Worm (Caenorhabditis elegans) whole organism, dauer: ENCODE data around the gene ric-7.

Experiments
- unc-62 ChIP-seq: sonication (generic microtip); optimal IDR thresholded peaks from 2 replicates; lab custom pipeline; 2017; ENCODE audit warnings: missing biosample characterization, missing genetic modification reagents, missing genetic modification characterization

Gene ric-7

ce11 chrV:14008353-14008859, 2.7 kb upstream of the ric-7 start:
- TF ChIP-seq unc-62 (GFP tag; lab: Kevin White, UChicago): no peak

- TF ChIP-seq unc-62 (GFP tag; lab: Kevin White, UChicago): no peak
These were observed 1.1 kb upstream of the ric-7 start for ce11 chrV:14006819-14007218.

DNA sequence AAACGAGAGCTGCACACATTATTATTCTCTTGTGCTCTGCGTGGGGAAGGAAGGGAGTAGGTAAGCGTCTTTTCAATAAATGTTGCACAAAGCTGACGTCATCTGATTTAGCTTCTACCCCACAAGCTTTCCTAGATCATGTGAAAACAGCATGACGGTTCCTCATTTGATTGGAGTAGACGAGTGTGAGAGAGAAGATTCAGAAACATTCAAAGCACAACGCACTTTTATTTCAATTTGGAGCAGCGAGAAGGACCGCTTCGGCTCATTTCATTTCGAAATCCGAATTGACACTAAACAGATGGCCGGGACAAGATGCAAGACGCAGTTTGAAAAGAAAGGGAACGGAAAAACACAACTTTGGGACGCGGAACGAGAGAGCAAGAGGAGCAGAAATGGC, 1.4 kb downstream of the ric-7 start:
- no peak for TF ChIP-seq unc-62 (GFP tag; lab: Kevin White, UChicago)

- no peak for TF ChIP-seq unc-62 (GFP tag; lab: Kevin White, UChicago)
These were observed 2.0 kb downstream of the ric-7 start for ce11 chrV:14003587-14004156.

ce11 chrV:14002402-14002801, 3.3 kb downstream of the ric-7 start:
- no peak for TF ChIP-seq unc-62 (GFP tag; lab: Kevin White, UChicago)

ce11 chrV:14001929-14002328, 3.8 kb downstream of the ric-7 start:
- TF ChIP-seq unc-62 (GFP tag; lab: Kevin White, UChicago): no peak

- no peak for TF ChIP-seq unc-62 (GFP tag; lab: Kevin White, UChicago)
These were observed 12.2 kb downstream of the ric-7 start for ce11 chrV:13993478-13993877.

DNA sequence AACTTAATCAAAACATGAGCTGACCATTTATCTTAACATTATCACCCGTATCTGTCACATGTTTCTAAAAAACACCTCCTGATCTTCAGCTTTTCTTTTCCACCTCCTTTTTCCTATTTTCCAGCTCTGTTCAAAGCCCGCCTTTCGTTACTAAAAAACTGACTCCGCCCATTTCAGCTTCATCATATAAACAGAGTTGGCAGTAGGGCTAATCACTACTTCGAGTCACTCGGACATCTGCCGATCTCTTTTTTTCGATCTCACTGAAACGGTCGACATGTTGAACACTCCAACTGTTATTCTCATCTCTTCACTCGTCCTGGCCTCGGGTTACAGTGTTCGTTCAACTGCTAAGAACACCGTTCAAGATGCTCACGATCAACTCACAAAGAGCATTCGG, 13.2 kb downstream of the ric-7 start, which contains the start of gene droe-4:
Gene droe-4 (plus strand): TSS at position 172 of the 400 bp plus-strand sequence.
- no peak for TF ChIP-seq unc-62 (GFP tag; lab: Kevin White, UChicago)

ce11 chrV:13986823-13987222, 18.9 kb downstream of the ric-7 start:
- no peak for TF ChIP-seq unc-62 (GFP tag; lab: Kevin White, UChicago)

- no peak for TF ChIP-seq unc-62 (GFP tag; lab: Kevin White, UChicago)
These were observed 20.9 kb downstream of the ric-7 start, which contains the start of gene end-1 for ce11 chrV:13984828-13985227. end-1 (plus strand) TSS chrV:13985128.

DNA sequence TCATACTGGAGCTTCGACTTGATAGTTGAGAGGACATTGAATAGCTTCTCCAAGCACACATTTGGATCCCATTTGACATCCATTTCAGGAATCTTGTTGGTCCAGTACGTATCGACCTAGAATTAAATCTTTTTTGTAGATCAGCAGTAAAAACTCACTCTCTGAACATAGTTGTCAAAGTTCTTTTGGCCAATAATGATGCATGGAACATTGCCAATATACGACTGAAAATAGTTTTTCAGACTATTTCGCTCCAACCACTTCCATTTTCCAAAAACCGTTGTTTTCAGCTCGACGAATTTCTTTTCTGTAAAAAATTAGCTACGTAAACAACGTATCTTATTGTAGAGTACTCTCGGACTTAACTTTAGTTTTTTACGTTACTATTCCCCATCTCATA, 24.0 kb downstream of the ric-7 start:
- TF ChIP-seq unc-62 (GFP tag; lab: Kevin White, UChicago): no peak

DNA sequence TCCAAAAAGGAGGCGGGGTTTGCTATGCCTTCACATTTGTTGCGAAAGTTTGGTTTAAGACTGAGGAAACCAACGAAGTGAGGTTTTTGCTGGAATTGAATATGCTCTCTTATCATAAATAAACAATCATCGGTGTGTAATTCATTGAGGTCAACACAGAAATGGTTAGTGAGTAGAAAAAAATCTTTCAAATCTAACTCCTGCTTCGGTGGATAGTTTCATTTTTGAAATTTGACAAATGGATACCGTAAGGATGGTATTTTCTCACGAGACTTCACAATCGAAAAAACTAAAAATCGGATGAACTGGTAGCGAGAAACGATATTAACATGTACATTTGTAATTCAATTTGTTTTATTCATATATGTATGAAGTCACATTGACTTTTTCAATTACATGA, 24.9 kb downstream of the ric-7 start, which contains the start of gene eol-1:
Gene eol-1 (minus strand): TSS at position 101 of the 400 bp plus-strand sequence.
- no peak for TF ChIP-seq unc-62 (GFP tag; lab: Kevin White, UChicago)

DNA sequence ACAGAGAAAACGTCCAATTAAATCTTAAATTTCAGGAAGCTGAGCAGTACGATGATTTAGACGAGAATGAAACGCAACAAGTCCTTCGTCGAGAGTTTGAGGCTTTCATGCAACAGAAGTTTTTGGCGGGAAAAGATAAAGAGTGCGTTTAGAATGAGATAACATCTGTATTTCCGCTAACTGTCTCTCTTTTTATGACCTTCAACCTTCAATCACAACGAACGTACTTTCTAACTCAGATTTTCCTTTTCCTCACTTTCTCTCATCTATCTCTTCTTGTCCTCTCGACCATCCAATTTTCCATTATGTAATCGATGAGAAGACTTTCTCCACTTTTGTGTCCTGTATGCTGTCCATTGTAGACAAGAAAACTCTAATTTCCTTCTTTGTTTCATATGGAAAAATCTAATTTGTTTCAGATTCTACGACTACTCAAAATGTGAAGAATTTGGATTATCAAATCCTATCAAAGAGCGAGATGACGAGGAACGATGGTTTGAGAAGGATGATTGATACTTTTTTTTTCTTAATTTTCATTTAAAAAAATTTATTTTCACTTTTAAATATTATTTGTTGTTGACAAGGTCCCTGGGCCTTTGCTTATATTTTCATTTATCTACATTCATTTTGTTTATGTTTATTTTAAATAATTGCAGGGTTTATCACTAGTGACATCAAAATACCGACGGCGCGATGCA, 42.3 kb downstream of the ric-7 start, which contains the start of gene sao-1:
Gene sao-1 (plus strand): TSS at position 648 of the 698 bp plus-strand sequence.
- no peak for TF ChIP-seq unc-62 (GFP tag; lab: Kevin White, UChicago)

ce11 chrV:13961927-13962419, 43.7 kb downstream of the ric-7 start, which contains the start of the genes algn-13 and R10D12.13:
algn-13 (minus strand) TSS chrV:13961977.
R10D12.13 (plus strand) TSS chrV:13962417.
- TF ChIP-seq unc-62 (GFP tag; lab: Kevin White, UChicago): no peak

- no peak for TF ChIP-seq unc-62 (GFP tag; lab: Kevin White, UChicago)
These were observed 44.8 kb downstream of the ric-7 start, which contains the start of gene srh-24 for ce11 chrV:13960916-13961315. srh-24 (minus strand) TSS chrV:13961016.

ce11 chrV:13958247-13958646, 47.5 kb downstream of the ric-7 start, which contains the start of gene R10D12.10:
R10D12.10 (minus strand) TSS chrV:13958347.
- no peak for TF ChIP-seq unc-62 (GFP tag; lab: Kevin White, UChicago)
